Fruit fly (Drosophila melanogaster): ENCODE data around the gene sev.
"Not testable (repeated sequence)": the region's sequence is repeated elsewhere in the genome, so short reads cannot be mapped to it uniquely, and the experiment has no call there.

sev gene

dm6 chrX:11108148-11108844 lies 22.2 kb upstream of the sev start, which contains the start of gene Hsp60A (continued):
- TF ChIP-seq CG4617 (GFP tag; optimal IDR thresholded peaks at IDR 0.05; ENCODE audit: borderline replicate concordance) (no peak), gce (GFP tag; IDR thresholded peaks at IDR 0.05) (no peak), tup (GFP tag; optimal IDR thresholded peaks at IDR 0.05) (peak; percentile 38), CG7928 (GFP tag; optimal IDR thresholded peaks at IDR 0.05) (no peak), gsb-n (tag; optimal IDR thresholded peaks at IDR 0.05) (no peak), so (GFP tag; IDR thresholded peaks at IDR 0.05) (no peak), CG6272 (GFP tag; IDR thresholded peaks at IDR 0.05) (no peak), Six4 (GFP tag; optimal IDR thresholded peaks at IDR 0.05) (peak; percentile 10), CG13123 (GFP tag; optimal IDR thresholded peaks at IDR 0.05) (peak; percentile 26), CG34224 (GFP tag; IDR thresholded peaks at IDR 0.05; ENCODE audit: partially characterized antibody) (peak; percentile 89)

- not testable (repeated sequence) for TF ChIP-seq Bgb (GFP tag; IDR thresholded peaks at IDR 0.05; ENCODE audit: partially characterized antibody); crol (GFP tag; IDR thresholded peaks at IDR 0.05); HLH54F (GFP tag; optimal IDR thresholded peaks at IDR 0.05)
These were observed 9.9 kb upstream of the sev start, which contains the start of gene CG42249 for dm6 chrX:11095973-11096372. Gene CG42249 (plus strand): TSS chrX:11096273.

- TF ChIP-seq shn (GFP tag; optimal IDR thresholded peaks at IDR 0.05) (no peak), exex (tag; optimal IDR thresholded peaks at IDR 0.05) (peak; percentile 79), aop (GFP tag; IDR thresholded peaks at IDR 0.05) (no peak), CG18262 (tag; optimal IDR thresholded peaks at IDR 0.05) (no peak), pho (GFP tag; optimal IDR thresholded peaks at IDR 0.05) (no peak), mirr (GFP tag; optimal IDR thresholded peaks at IDR 0.05) (peak; percentile 18), grn (GFP tag; optimal IDR thresholded peaks at IDR 0.05) (peak; percentile 30), CG34376 (GFP tag; optimal IDR thresholded peaks at IDR 0.05) (peak; percentile 81), CG2199 (GFP tag; IDR thresholded peaks at IDR 0.05) (no peak), Sry-δ (GFP tag; optimal IDR thresholded peaks at IDR 0.05) (no peak), luna (GFP tag; optimal IDR thresholded peaks at IDR 0.05) (no peak), H2.0 (GFP tag; IDR thresholded peaks at IDR 0.05) (no peak), sug (tag; optimal IDR thresholded peaks at IDR 0.05) (peak; percentile 51), CG4282 (GFP tag; optimal IDR thresholded peaks at IDR 0.05) (no peak), Elba2 (GFP tag; optimal IDR thresholded peaks at IDR 0.05) (no peak), dm (GFP tag; optimal IDR thresholded peaks at IDR 0.05) (no peak), CG13287 (GFP tag; IDR thresholded peaks at IDR 0.05; ENCODE audit: partially characterized antibody) (no peak), CG17568 (GFP tag; optimal IDR thresholded peaks at IDR 0.05) (no peak), cwo (GFP tag; optimal IDR thresholded peaks at IDR 0.05) (peak; percentile 48)
These were observed 9.2 kb upstream of the sev start for dm6 chrX:11095276-11095675.

dm6 chrX:11092201-11092600 lies 6.1 kb upstream of the sev start, which contains the start of gene CG2061:
Gene CG2061 (plus strand): TSS chrX:11092492.
- TF ChIP-seq CG7839 (tag; optimal IDR thresholded peaks at IDR 0.05) = no peak
- peak; percentile 58; the same call in 2 of the 3 replicates for TF ChIP-seq CG6791 (GFP tag; IDR thresholded peaks at IDR 0.05; ENCODE audit: partially characterized antibody)
- no peak for TF ChIP-seq cwo (GFP tag; optimal IDR thresholded peaks at IDR 0.05)
- TF ChIP-seq Dref (GFP tag; IDR thresholded peaks at IDR 0.05) = peak; percentile 56
- no peak for TF ChIP-seq CG15073 (GFP tag; optimal IDR thresholded peaks at IDR 0.05)
- no peak for TF ChIP-seq gcm2 (GFP tag; optimal IDR thresholded peaks at IDR 0.05)
- peak; percentile 56 for TF ChIP-seq Sry-δ (GFP tag; optimal IDR thresholded peaks at IDR 0.05)
- TF ChIP-seq hbn (GFP tag; IDR thresholded peaks at IDR 0.05; ENCODE audit: partially characterized antibody) = peak; percentile 58
- TF ChIP-seq CG34224 (GFP tag; IDR thresholded peaks at IDR 0.05; ENCODE audit: partially characterized antibody) = peak; percentile 74
- TF ChIP-seq Dll (GFP tag; IDR thresholded peaks at IDR 0.05; ENCODE audit: partially characterized antibody) = peak; percentile 81
- TF ChIP-seq hb (GFP tag; IDR thresholded peaks at IDR 0.05; ENCODE audit: partially characterized antibody) = peak; percentile 65
- peak; percentile 87 for TF ChIP-seq HLH4C (GFP tag; IDR thresholded peaks at IDR 0.05; ENCODE audit: partially characterized antibody)
- TF ChIP-seq E2f2 (GFP tag; IDR thresholded peaks at IDR 0.05) = peak; percentile 57
- peak; percentile 63; the same call in 1 of the 2 replicates for TF ChIP-seq amos (GFP tag; IDR thresholded peaks at IDR 0.05; ENCODE audit: partially characterized antibody)
- TF ChIP-seq zen2 (GFP tag; IDR thresholded peaks at IDR 0.05; ENCODE audit: partially characterized antibody) = peak; percentile 68; the same call in 2 of the 3 replicates
- TF ChIP-seq tna (GFP tag; IDR thresholded peaks at IDR 0.05; ENCODE audit: partially characterized antibody) = peak; percentile 72
